Worm (Caenorhabditis elegans): Measurements from ENCODE around the gene Y40A1A.3.
A peak's percentile ranks its signal among the peaks of the same experiment; 100 is the strongest.
"Not testable (repeated sequence)": the region's sequence is repeated elsewhere in the genome, so short reads cannot be mapped to it uniquely, and the experiment has no call there.

Y40A1A.3 gene

ce11 chrX:2039358-2039757 lies 41.5 kb upstream of the Y40A1A.3 start, which contains the start of gene smex-2:
smex-2 (minus strand) TSS chrX:2039458.
- TF ChIP-seq flt-1 (GFP tag; IDR thresholded peaks at IDR 0.05) (no peak), cog-1 (tag; optimal IDR thresholded peaks at IDR 0.05) (no peak), ztf-29 (GFP tag; IDR thresholded peaks at IDR 0.05) (no peak), ztf-23 (GFP tag; IDR thresholded peaks at IDR 0.05) (no peak), klf-2 (GFP tag; conservative IDR thresholded peaks at IDR 0.05) (no peak), ref-1 (GFP tag; conservative IDR thresholded peaks at IDR 0.05) (no peak), tab-1 (GFP tag; IDR thresholded peaks at IDR 0.05) (no peak), T22C8.4 (GFP tag; IDR thresholded peaks at IDR 0.05) (no peak), med-1 (GFP tag; optimal IDR thresholded peaks at IDR 0.05; ENCODE audit: insufficient read depth) (no peak)

ce11 chrX:2035172-2035571 lies 37.3 kb upstream of the Y40A1A.3 start, which contains the start of gene ergi-1:
ergi-1 (minus strand) TSS chrX:2035272.
- TF ChIP-seq tab-1 (GFP tag; IDR thresholded peaks at IDR 0.05) (no peak), klf-2 (GFP tag; conservative IDR thresholded peaks at IDR 0.05) (no peak), flt-1 (GFP tag; IDR thresholded peaks at IDR 0.05) (no peak), ztf-29 (GFP tag; IDR thresholded peaks at IDR 0.05) (no peak), T22C8.4 (GFP tag; IDR thresholded peaks at IDR 0.05) (no peak), med-1 (GFP tag; optimal IDR thresholded peaks at IDR 0.05; ENCODE audit: insufficient read depth) (no peak), cog-1 (tag; optimal IDR thresholded peaks at IDR 0.05) (no peak), ztf-23 (GFP tag; IDR thresholded peaks at IDR 0.05) (no peak), ref-1 (GFP tag; conservative IDR thresholded peaks at IDR 0.05) (no peak)

- TF ChIP-seq flt-1 (GFP tag; IDR thresholded peaks at IDR 0.05): no peak
- no peak for TF ChIP-seq T22C8.4 (GFP tag; IDR thresholded peaks at IDR 0.05)
- no peak for TF ChIP-seq cog-1 (tag; optimal IDR thresholded peaks at IDR 0.05)
- no peak for TF ChIP-seq med-1 (GFP tag; optimal IDR thresholded peaks at IDR 0.05; ENCODE audit: insufficient read depth)
- no peak for TF ChIP-seq ref-1 (GFP tag; conservative IDR thresholded peaks at IDR 0.05)
- no peak for TF ChIP-seq klf-2 (GFP tag; conservative IDR thresholded peaks at IDR 0.05)
- no peak for TF ChIP-seq ztf-23 (GFP tag; IDR thresholded peaks at IDR 0.05)
- no peak for TF ChIP-seq tab-1 (GFP tag; IDR thresholded peaks at IDR 0.05)
- no peak for TF ChIP-seq ztf-29 (GFP tag; IDR thresholded peaks at IDR 0.05)
Observed at ce11 chrX:2031414-2031813, 33.6 kb upstream of the Y40A1A.3 start, which contains the start of gene Y102A11A.5. Y102A11A.5 (minus strand) TSS chrX:2031588.

- TF ChIP-seq tab-1 (GFP tag; IDR thresholded peaks at IDR 0.05) (no peak), ztf-23 (GFP tag; IDR thresholded peaks at IDR 0.05) (no peak), klf-2 (GFP tag; conservative IDR thresholded peaks at IDR 0.05) (no peak), ref-1 (GFP tag; conservative IDR thresholded peaks at IDR 0.05) (no peak), cog-1 (tag; optimal IDR thresholded peaks at IDR 0.05) (no peak)
Observed at ce11 chrX:2030871-2031270, 33.0 kb upstream of the Y40A1A.3 start.

- TF ChIP-seq med-1 (GFP tag; optimal IDR thresholded peaks at IDR 0.05; ENCODE audit: insufficient read depth); klf-2 (GFP tag; conservative IDR thresholded peaks at IDR 0.05); ztf-29 (GFP tag; IDR thresholded peaks at IDR 0.05): not testable (repeated sequence)
Observed at ce11 chrX:2026342-2026741, 28.5 kb upstream of the Y40A1A.3 start, which contains the start of gene Y102A11A.2. Y102A11A.2 (plus strand) TSS chrX:2026642.

ce11 chrX:2021558-2021957 lies 23.7 kb upstream of the Y40A1A.3 start:
- TF ChIP-seq cog-1 (tag; optimal IDR thresholded peaks at IDR 0.05): no peak

- TF ChIP-seq T22C8.4 (GFP tag; IDR thresholded peaks at IDR 0.05) (no peak), med-1 (GFP tag; optimal IDR thresholded peaks at IDR 0.05; ENCODE audit: insufficient read depth) (no peak), ztf-23 (GFP tag; IDR thresholded peaks at IDR 0.05) (no peak), tab-1 (GFP tag; IDR thresholded peaks at IDR 0.05) (no peak), cog-1 (tag; optimal IDR thresholded peaks at IDR 0.05) (no peak), ref-1 (GFP tag; conservative IDR thresholded peaks at IDR 0.05) (no peak), klf-2 (GFP tag; conservative IDR thresholded peaks at IDR 0.05) (no peak), flt-1 (GFP tag; IDR thresholded peaks at IDR 0.05) (no peak), ztf-29 (GFP tag; IDR thresholded peaks at IDR 0.05) (no peak)
Observed at ce11 chrX:2018848-2019247, 21.0 kb upstream of the Y40A1A.3 start, which contains the start of gene Y102A11A.3. Y102A11A.3 (plus strand) TSS chrX:2019148.

- TF ChIP-seq med-1 (GFP tag; optimal IDR thresholded peaks at IDR 0.05; ENCODE audit: insufficient read depth) (no peak), T22C8.4 (GFP tag; IDR thresholded peaks at IDR 0.05) (no peak), ref-1 (GFP tag; conservative IDR thresholded peaks at IDR 0.05) (no peak), ztf-29 (GFP tag; IDR thresholded peaks at IDR 0.05) (no peak), cog-1 (tag; optimal IDR thresholded peaks at IDR 0.05) (no peak), klf-2 (GFP tag; conservative IDR thresholded peaks at IDR 0.05) (no peak), tab-1 (GFP tag; IDR thresholded peaks at IDR 0.05) (no peak), ztf-23 (GFP tag; IDR thresholded peaks at IDR 0.05) (no peak), flt-1 (GFP tag; IDR thresholded peaks at IDR 0.05) (no peak)
Observed at ce11 chrX:2018211-2018610, 20.4 kb upstream of the Y40A1A.3 start.

ce11 chrX:2014521-2014920 lies 16.7 kb upstream of the Y40A1A.3 start:
- TF ChIP-seq flt-1 (GFP tag; IDR thresholded peaks at IDR 0.05): 0 out of 2 replicates have a peak, but pooled peaks have one; percentile 26
- TF ChIP-seq med-1 (GFP tag; optimal IDR thresholded peaks at IDR 0.05; ENCODE audit: insufficient read depth): no peak
- no peak for TF ChIP-seq T22C8.4 (GFP tag; IDR thresholded peaks at IDR 0.05)
- TF ChIP-seq ztf-23 (GFP tag; IDR thresholded peaks at IDR 0.05): no peak
- TF ChIP-seq ref-1 (GFP tag; conservative IDR thresholded peaks at IDR 0.05): no peak
- TF ChIP-seq cog-1 (tag; optimal IDR thresholded peaks at IDR 0.05): no peak
- no peak for TF ChIP-seq klf-2 (GFP tag; conservative IDR thresholded peaks at IDR 0.05)

ce11 chrX:2013912-2014311 lies 16.1 kb upstream of the Y40A1A.3 start:
- TF ChIP-seq T22C8.4 (GFP tag; IDR thresholded peaks at IDR 0.05): no peak
- TF ChIP-seq med-1 (GFP tag; optimal IDR thresholded peaks at IDR 0.05; ENCODE audit: insufficient read depth): no peak
- no peak for TF ChIP-seq ztf-29 (GFP tag; IDR thresholded peaks at IDR 0.05)
- no peak for TF ChIP-seq ref-1 (GFP tag; conservative IDR thresholded peaks at IDR 0.05)
- TF ChIP-seq tab-1 (GFP tag; IDR thresholded peaks at IDR 0.05): no peak
- no peak for TF ChIP-seq cog-1 (tag; optimal IDR thresholded peaks at IDR 0.05)
- TF ChIP-seq ztf-23 (GFP tag; IDR thresholded peaks at IDR 0.05): no peak
- no peak for TF ChIP-seq flt-1 (GFP tag; IDR thresholded peaks at IDR 0.05)
- no peak for TF ChIP-seq klf-2 (GFP tag; conservative IDR thresholded peaks at IDR 0.05)

All from whole organism, midembryonic.